Worm (Caenorhabditis elegans) whole organism, L3 larva: ENCODE results near the gene rtfo-1.

Experiments
- R02D3.7 ChIP-seq: fragments of 150-350 bp; optimal IDR thresholded peaks from 2 replicates; lab custom pipeline; 2014; ENCODE audit warnings: missing biosample characterization, missing genetic modification characterization
- ZK546.5 ChIP-seq: sonication (generic microtip); optimal IDR thresholded peaks from 2 replicates; lab custom pipeline; 2017; ENCODE audit warnings: missing biosample characterization, missing genetic modification characterization
- ama-1 ChIP-seq: fragments of 150-350 bp; optimal IDR thresholded peaks from 2 replicates; lab custom pipeline; 2018
- ceh-9 ChIP-seq: sonication (generic microtip); optimal IDR thresholded peaks from 2 replicates; lab custom pipeline; 2018; ENCODE audit warnings: missing biosample characterization, missing genetic modification characterization
- daf-12 ChIP-seq: fragments of 150-350 bp; optimal IDR thresholded peaks from 2 replicates; lab custom pipeline; 2014; ENCODE audit warnings: missing biosample characterization, missing genetic modification reagents, missing genetic modification characterization
- egl-27 ChIP-seq: sonication (generic microtip); optimal IDR thresholded peaks from 4 replicates; lab custom pipeline; 2017; ENCODE audit warnings: missing biosample characterization, missing genetic modification reagents, missing genetic modification characterization
- egl-5 ChIP-seq: fragments of 150-350 bp; optimal IDR thresholded peaks from 2 replicates; lab custom pipeline; 2017; ENCODE audit warnings: missing biosample characterization, missing genetic modification reagents, missing genetic modification characterization, inconsistent platforms
- elt-1 ChIP-seq: fragments of 150-350 bp; optimal IDR thresholded peaks from 2 replicates; lab custom pipeline; 2014; ENCODE audit warnings: missing biosample characterization, missing genetic modification characterization
- elt-2 ChIP-seq: sonication (generic microtip); optimal IDR thresholded peaks from 2 replicates; lab custom pipeline; 2016; ENCODE audit warnings: missing genetic modification reagents, mild to moderate bottlenecking, missing genetic modification characterization, missing compliant biosample characterization
- elt-3 ChIP-seq, 3 experiments: fragments of 150-350 bp in 1 of 3; sonication (generic microtip) in 2 of 3; optimal IDR thresholded peaks; 2 replicates in 2 of 3; 4 replicates in 1 of 3; lab custom pipeline; 2014 to 2017; ENCODE audit warnings: missing biosample characterization in 3 of 3, missing genetic modification characterization in 3 of 3
- eor-1 ChIP-seq, 2 experiments: fragments of 150-350 bp; optimal IDR thresholded peaks; 2 replicates each; lab custom pipeline; 2014 to 2018; ENCODE audit warnings: missing biosample characterization in 2 of 2, missing genetic modification characterization in 2 of 2
- fkh-10 ChIP-seq: sonication (generic microtip); optimal IDR thresholded peaks from 2 replicates; lab custom pipeline; 2017; ENCODE audit warnings: missing biosample characterization, missing genetic modification reagents, missing genetic modification characterization
- fkh-2 ChIP-seq: fragments of 150-350 bp; optimal IDR thresholded peaks from 2 replicates; lab custom pipeline; 2014; ENCODE audit warnings: missing biosample characterization, missing genetic modification reagents, missing genetic modification characterization
- hmg-11 ChIP-seq: sonication (generic microtip); optimal IDR thresholded peaks from 2 replicates; lab custom pipeline; 2016; ENCODE audit warnings: missing genetic modification characterization, missing compliant biosample characterization
- jun-1 ChIP-seq: fragments of 150-350 bp; optimal IDR thresholded peaks from 2 replicates; lab custom pipeline; 2014; ENCODE audit warnings: missing biosample characterization, missing genetic modification reagents, missing genetic modification characterization
- lin-15B ChIP-seq: fragments of 150-350 bp; optimal IDR thresholded peaks from 2 replicates; lab custom pipeline; 2014; ENCODE audit warnings: missing biosample characterization, missing genetic modification characterization
- mml-1 ChIP-seq: fragments of 150-350 bp; sonication (generic microtip); optimal IDR thresholded peaks from 3 replicates; lab custom pipeline; 2014; ENCODE audit warnings: missing biosample characterization, missing genetic modification characterization
- nfya-1 ChIP-seq: sonication (generic microtip); optimal IDR thresholded peaks from 2 replicates; lab custom pipeline; 2017; ENCODE audit warnings: missing genetic modification characterization, mild to moderate bottlenecking, missing compliant biosample characterization, antibody characterized with exemption, moderate library complexity; ENCODE audit not compliant: insufficient read depth
- nhr-11 ChIP-seq: fragments of 150-350 bp; optimal IDR thresholded peaks from 2 replicates; lab custom pipeline; 2014; ENCODE audit warnings: missing biosample characterization, missing genetic modification characterization
- nhr-12 ChIP-seq: fragments of 150-350 bp; optimal IDR thresholded peaks from 2 replicates; lab custom pipeline; 2014; ENCODE audit warnings: missing biosample characterization, missing genetic modification characterization
- nhr-23 ChIP-seq: fragments of 150-350 bp; optimal IDR thresholded peaks from 2 replicates; lab custom pipeline; 2014; ENCODE audit warnings: missing biosample characterization, missing genetic modification reagents, missing genetic modification characterization
- nhr-237 ChIP-seq: fragments of 150-350 bp; optimal IDR thresholded peaks from 2 replicates; lab custom pipeline; 2014; ENCODE audit warnings: missing biosample characterization, missing genetic modification characterization
- nhr-25 ChIP-seq: sonication (generic microtip); optimal IDR thresholded peaks from 2 replicates; lab custom pipeline; 2017; ENCODE audit warnings: missing biosample characterization, missing genetic modification characterization
- nhr-28 ChIP-seq: fragments of 150-350 bp; optimal IDR thresholded peaks from 2 replicates; lab custom pipeline; 2014; ENCODE audit warnings: missing biosample characterization, missing genetic modification characterization
- nhr-76 ChIP-seq: fragments of 150-350 bp; sonication (generic microtip); optimal IDR thresholded peaks from 5 replicates; lab custom pipeline; 2014; ENCODE audit warnings: missing biosample characterization, missing genetic modification characterization
- pqm-1 ChIP-seq: fragments of 150-350 bp; optimal IDR thresholded peaks from 2 replicates; lab custom pipeline; 2017; ENCODE audit warnings: missing biosample characterization, missing genetic modification characterization, inconsistent platforms
- sea-2 ChIP-seq: fragments of 150-350 bp; sonication (generic microtip); optimal IDR thresholded peaks from 4 replicates; lab custom pipeline; 2014; ENCODE audit warnings: missing biosample characterization, missing genetic modification reagents, missing genetic modification characterization
- skn-1 ChIP-seq: fragments of 150-350 bp; optimal IDR thresholded peaks from 2 replicates; lab custom pipeline; 2014; ENCODE audit warnings: missing biosample characterization, missing genetic modification characterization
- unc-39 ChIP-seq: sonication (generic microtip); optimal IDR thresholded peaks from 4 replicates; lab custom pipeline; 2017; ENCODE audit warnings: missing biosample characterization, missing genetic modification characterization
- unc-62 ChIP-seq: fragments of 150-350 bp; sonication (generic microtip); optimal IDR thresholded peaks from 4 replicates; lab custom pipeline; 2014; ENCODE audit warnings: missing biosample characterization, missing genetic modification reagents, missing genetic modification characterization
- zag-1 ChIP-seq: fragments of 150-350 bp; optimal IDR thresholded peaks from 2 replicates; lab custom pipeline; 2014; ENCODE audit warnings: missing biosample characterization, missing genetic modification characterization
- ztf-4 ChIP-seq: fragments of 150-350 bp; optimal IDR thresholded peaks from 2 replicates; lab custom pipeline; 2014; ENCODE audit warnings: missing biosample characterization, missing genetic modification characterization

rtfo-1 gene

ce11 chrV:9629114-9629513 lies 46.7 kb upstream of the rtfo-1 start, which contains the start of gene idpc-3:
Gene idpc-3, minus strand, starts transcription at chrV:9629214.
- TF ChIP-seq nhr-23 (tag; lab: Kevin White, UChicago), result no peak
- no peak for TF ChIP-seq nhr-28 (tag; lab: Kevin White, UChicago)
- TF ChIP-seq egl-27 (tag; lab: Kevin White, UChicago), result no peak
- TF ChIP-seq lin-15B (tag; lab: Kevin White, UChicago), result no peak
- TF ChIP-seq sea-2 (GFP tag; lab: Kevin White, UChicago), result no peak
- TF ChIP-seq nhr-76 (tag; lab: Kevin White, UChicago), result no peak
- no peak for TF ChIP-seq elt-1 (tag; lab: Kevin White, UChicago)
- no peak for TF ChIP-seq mml-1 (tag; lab: Kevin White, UChicago)
- TF ChIP-seq ceh-9 (tag; lab: Kevin White, UChicago), result no peak
- no peak for TF ChIP-seq nhr-11 (tag; lab: Kevin White, UChicago)
- TF ChIP-seq elt-2 (tag; lab: Kevin White, UChicago), result no peak
- TF ChIP-seq fkh-10 (GFP tag; lab: Kevin White, UChicago), result no peak
- TF ChIP-seq nhr-237, result no peak
- TF ChIP-seq nhr-25 (tag; lab: Kevin White, UChicago), result no peak
- no peak for TF ChIP-seq nfya-1 (tag; lab: Kevin White, UChicago)
- no peak for TF ChIP-seq R02D3.7 (tag; lab: Kevin White, UChicago)
- TF ChIP-seq unc-62 (GFP tag; lab: Kevin White, UChicago), result no peak
- no peak for TF ChIP-seq elt-3 (tag; optimal IDR thresholded peaks at IDR 0.05; lab: Kevin White, UChicago)
- no peak for TF ChIP-seq zag-1 (tag; lab: Kevin White, UChicago)

DNA sequence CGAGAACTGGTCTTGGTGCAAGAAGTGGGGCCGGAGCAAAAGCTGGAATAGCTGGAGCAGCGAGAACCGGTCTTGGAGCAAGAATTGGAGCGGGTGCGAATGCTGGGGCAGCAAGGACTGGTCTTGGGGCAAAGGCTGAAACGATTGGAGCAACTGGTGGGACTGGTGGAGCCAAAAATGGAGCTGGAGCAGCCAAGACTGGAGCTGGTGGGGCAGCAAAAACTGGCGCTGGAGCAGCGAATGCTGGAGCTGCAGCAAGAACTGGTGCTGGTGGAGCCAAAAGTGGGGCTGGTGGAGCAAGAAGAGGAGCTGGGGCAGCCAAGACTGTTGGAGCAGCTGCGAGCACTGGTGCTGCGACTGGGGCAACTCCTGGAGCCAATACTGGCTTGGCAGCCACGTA lies 46.2 kb upstream of the rtfo-1 start:
- TF ChIP-seq nhr-237 (no peak), elt-3 (tag; optimal IDR thresholded peaks at IDR 0.05; lab: Kevin White, UChicago) (no peak), eor-1 (tag; optimal IDR thresholded peaks at IDR 0.05; lab: Kevin White, UChicago) (no peak), daf-12 (tag; lab: Kevin White, UChicago) (no peak), R02D3.7 (tag; lab: Kevin White, UChicago) (no peak), ZK546.5 (no peak), fkh-10 (GFP tag; lab: Kevin White, UChicago) (no peak), hmg-11 (tag; lab: Kevin White, UChicago) (no peak), sea-2 (GFP tag; lab: Kevin White, UChicago) (no peak), ama-1 (lab: Kevin White, UChicago) (no peak)

DNA sequence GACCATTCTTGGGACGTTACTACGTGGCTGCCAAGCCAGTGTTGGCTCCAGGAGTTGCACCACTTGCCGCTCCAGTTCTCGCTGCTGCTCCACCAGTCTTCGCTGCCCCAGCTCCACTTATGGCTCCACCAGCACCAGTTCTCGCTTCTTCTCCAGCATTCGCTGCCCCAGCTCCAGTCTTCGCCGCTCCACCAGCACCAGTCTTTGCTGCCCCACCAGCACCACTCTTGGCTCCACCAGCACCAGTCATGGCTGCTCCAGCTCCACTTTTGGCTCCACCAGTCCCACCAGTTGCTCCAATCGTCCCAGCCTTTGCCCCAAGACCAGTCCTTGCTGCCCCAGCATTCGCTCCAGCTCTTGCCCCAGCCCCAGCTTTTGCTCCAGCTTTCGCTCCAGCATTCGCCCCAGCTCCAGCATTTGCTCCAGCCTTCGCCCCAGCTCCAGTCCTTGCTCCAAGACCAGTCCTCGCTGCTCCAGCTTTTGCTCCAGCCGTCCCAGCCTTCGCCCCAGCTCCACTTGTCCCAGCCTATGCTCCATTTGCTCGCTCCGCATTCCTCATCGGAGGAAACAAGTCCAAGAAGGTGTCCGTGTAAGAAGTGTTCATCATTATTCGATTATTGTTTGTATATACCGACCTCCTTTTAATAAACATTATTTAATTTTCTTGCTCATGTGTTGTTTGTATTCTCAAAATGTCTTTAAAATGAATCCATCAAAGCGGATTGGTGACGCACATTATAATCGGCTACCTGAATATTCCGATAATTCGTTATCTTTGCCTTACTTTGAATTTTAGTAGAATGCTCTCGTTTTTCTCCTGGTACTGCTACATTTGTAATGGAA lies 43.4 kb upstream of the rtfo-1 start, which contains the start of gene T06E4.7:
Gene T06E4.7, plus strand, starts transcription at position 793 of the 843 bp plus-strand sequence.
- no peak for TF ChIP-seq jun-1 (tag; lab: Kevin White, UChicago)
- TF ChIP-seq hmg-11 (tag; lab: Kevin White, UChicago), result no peak
- TF ChIP-seq zag-1 (tag; lab: Kevin White, UChicago), result no peak
- TF ChIP-seq lin-15B (tag; lab: Kevin White, UChicago), result no peak
- TF ChIP-seq nhr-76 (tag; lab: Kevin White, UChicago), result no peak
- no peak for TF ChIP-seq nhr-11 (tag; lab: Kevin White, UChicago)
- no peak for TF ChIP-seq ZK546.5

ce11 chrV:9625122-9625521 lies 42.7 kb upstream of the rtfo-1 start, which contains the start of gene idpc-4:
Gene idpc-4, plus strand, starts transcription at chrV:9625422.
- TF ChIP-seq ztf-4 (tag; lab: Kevin White, UChicago) (no peak), nhr-11 (tag; lab: Kevin White, UChicago) (no peak), egl-5 (no peak), skn-1 (tag; lab: Kevin White, UChicago) (no peak), nhr-25 (tag; lab: Kevin White, UChicago) (no peak), nhr-23 (tag; lab: Kevin White, UChicago) (no peak), elt-3 (tag; optimal IDR thresholded peaks at IDR 0.05; lab: Kevin White, UChicago) (no peak), pqm-1 (tag; lab: Kevin White, UChicago) (no peak), unc-39 (tag; lab: Kevin White, UChicago) (no peak), fkh-2 (no peak), nhr-237 (no peak), ceh-9 (tag; lab: Kevin White, UChicago) (no peak), nhr-12 (tag; lab: Kevin White, UChicago) (no peak), ZK546.5 (no peak), daf-12 (tag; lab: Kevin White, UChicago) (no peak)
